Worm (Caenorhabditis elegans): Measurements from ENCODE around the gene pigk-1.

DNA sequence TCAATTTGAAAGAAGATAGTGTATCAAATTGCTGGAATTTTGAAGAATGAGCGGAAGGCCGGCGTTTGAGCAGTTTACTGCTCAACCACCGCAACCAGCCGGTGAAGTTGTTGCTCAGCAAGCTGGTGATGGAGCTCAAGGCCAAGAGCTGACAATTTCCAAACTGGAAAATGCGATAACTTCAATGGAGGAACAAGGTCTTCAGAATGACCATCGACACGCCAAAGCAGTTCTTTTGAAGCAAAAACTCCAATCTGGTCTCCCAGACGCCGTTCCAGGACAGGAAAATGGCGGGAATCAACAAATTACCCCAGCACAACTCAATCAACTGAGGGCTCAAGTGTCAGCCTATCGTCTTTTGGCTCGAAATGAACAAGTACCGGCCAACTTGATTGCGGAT is 16.2 kb upstream of the pigk-1 start:
- TF ChIP-seq tra-1 (GFP tag; IDR thresholded peaks at IDR 0.05) (no peak), R02D3.7 (tag; optimal IDR thresholded peaks at IDR 0.05) (no peak), aly-2 (tag; optimal IDR thresholded peaks at IDR 0.05) (no peak), nhr-10 (tag; optimal IDR thresholded peaks at IDR 0.05) (no peak), F37D6.2 (tag; optimal IDR thresholded peaks at IDR 0.05) (no peak)
